Worm (Caenorhabditis elegans) whole organism, L4/young adult: ENCODE measurements around the gene T11F8.4.

Experiments used
- dao-5 ChIP-seq: sonication (generic microtip); optimal IDR thresholded peaks from 2 replicates; lab custom pipeline; 2016; ENCODE audit warnings: missing genotype, missing genetic modification characterization, moderate library complexity, missing compliant biosample characterization
- him-1 ChIP-seq: sonication (generic microtip); optimal IDR thresholded peaks from 2 replicates; lab custom pipeline; 2016; ENCODE audit warnings: missing genotype, missing genetic modification reagents, missing genetic modification characterization, missing compliant biosample characterization

DNA sequence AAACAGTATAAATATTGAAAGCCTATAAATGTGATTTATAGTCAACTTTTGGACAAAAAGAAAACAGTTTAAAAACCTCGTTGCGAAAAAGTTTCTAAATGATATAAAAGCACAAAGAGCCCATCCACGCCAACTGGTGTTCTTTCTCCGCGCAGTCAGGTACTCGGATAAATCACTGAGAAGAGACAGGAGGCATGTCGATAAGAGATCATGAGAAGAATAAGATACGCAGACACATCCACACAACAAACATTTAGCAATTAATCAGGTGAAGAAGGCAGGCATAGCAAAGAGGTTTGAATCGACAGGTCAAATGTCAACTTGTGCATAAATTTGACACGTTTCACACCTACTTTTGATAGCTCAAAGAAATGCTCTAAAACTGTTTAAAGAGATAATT lies 31.4 kb upstream of the T11F8.4 start:
- TF ChIP-seq him-1 (tag; lab: Kevin White, UChicago) = no peak
- no peak for TF ChIP-seq dao-5 (tag; lab: Kevin White, UChicago)
